Fruit fly (Drosophila melanogaster): Measurements from ENCODE around the gene CG6788.
"Not testable (repeated sequence)": the region's sequence is repeated elsewhere in the genome, so short reads cannot be mapped to it uniquely, and the experiment has no call there.

The CG6788 gene

DNA sequence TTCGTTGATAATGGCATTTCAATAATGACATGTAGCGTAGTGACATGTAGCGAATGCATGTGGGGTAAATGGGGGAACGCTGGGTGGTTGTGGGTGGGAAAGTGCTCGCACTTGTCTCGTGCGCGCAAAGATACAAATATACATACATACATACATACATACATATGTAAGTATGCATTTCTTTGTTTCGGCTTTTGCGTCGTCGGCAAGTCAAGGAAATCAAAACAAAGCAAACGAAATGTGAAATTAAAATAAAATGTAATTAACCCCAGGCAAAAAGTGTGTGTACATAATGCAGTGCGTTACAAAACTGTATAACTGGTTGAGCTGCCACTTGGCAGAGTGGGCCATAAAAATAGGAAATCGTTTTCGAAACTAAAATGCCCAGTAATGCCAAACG, 12.3 kb upstream of the CG6788 start:
- TF ChIP-seq CG17801 (GFP tag; optimal IDR thresholded peaks at IDR 0.05; ENCODE audit: partially characterized antibody), result no peak

DNA sequence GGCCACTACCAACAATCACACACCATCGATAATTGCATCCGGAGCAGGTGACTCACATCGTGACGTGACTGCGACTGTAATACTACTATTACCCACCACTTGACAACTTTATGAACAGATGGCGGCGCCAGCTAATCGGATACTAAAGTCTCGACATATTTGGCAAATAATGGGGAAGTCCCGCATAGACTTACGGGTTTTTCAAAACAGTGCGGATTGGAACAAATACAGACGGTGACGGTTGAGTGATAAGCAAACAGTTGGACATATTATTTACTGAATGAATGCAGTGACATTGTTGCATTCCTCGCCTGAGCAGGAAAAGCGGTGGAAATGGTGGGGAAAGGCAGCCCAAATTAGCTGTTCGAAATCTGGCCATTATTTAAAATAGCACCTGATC, 11.5 kb upstream of the CG6788 start:
- TF ChIP-seq CG17801 (GFP tag; optimal IDR thresholded peaks at IDR 0.05; ENCODE audit: partially characterized antibody), result no peak

DNA sequence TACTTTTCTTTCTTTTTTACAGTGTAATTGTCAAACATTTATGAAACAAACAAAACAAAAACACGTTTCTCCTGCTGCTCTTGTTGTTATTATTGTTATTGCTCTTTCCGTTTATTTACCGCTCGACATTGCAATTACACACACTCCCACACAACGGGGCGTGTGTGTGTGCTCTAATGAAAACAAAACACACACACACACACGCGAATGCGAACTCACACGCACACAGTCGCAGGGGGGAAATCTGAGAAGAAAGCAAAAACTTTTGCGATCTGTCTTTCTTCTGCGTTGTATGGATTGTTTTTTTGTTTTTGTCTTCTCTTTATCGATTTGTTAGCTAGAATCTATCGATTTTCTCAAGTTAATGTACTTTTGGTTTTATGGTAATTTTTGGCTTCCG, 10.0 kb upstream of the CG6788 start:
- TF ChIP-seq CG17801 (GFP tag; optimal IDR thresholded peaks at IDR 0.05; ENCODE audit: partially characterized antibody), result no peak

DNA sequence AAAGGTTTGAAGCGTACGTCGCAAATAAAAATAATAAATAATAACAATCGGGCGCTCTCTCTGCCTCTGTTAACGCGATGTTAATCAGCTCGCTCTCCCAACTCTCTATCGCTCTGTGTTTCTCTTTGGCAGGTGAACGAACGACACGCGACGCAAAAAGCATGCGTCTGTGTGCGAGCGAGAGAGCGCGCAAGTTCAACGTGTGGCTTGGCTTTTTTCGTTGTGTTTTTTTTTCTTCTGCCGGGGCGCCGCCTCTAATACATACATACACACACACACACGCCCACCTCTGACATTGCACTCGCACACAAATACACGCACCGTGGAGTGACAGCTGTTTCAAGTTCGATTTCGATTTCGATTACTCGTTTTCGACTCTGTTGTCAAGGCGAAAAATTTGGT, 9.3 kb upstream of the CG6788 start:
- TF ChIP-seq CG17801 (GFP tag; optimal IDR thresholded peaks at IDR 0.05; ENCODE audit: partially characterized antibody), result no peak

DNA sequence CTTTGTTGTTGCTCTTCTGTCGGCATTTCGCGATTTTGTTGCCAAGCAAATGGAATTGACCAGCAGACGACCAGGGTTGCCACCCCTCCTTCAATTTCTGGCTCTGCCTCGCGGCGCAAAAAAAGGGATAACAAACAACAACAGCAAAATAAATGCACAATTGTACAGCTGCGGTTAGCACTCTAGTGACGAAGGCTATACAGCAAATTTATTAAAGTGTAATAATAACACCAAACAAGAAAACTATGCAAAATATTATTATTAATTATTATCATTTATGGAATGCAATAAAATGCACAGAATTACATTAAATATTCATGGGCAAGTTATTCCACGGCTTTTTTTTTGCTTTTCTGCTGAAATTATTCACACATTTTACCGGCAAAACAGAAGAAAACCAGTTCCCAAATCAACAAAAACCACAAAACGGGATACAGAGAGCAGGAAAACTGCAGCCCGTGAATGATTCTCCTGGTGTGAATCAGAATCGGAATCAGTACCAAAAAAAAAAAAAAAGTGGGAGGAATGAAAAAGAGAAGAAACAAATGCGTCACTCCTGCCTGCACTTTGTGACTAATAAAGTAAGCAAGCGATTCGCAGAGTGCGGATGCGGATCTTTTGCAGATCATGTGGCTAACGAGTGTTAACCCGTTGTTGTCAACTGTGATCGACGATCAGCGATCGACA, 8.6 kb upstream of the CG6788 start:
- TF ChIP-seq CG17801 (GFP tag; optimal IDR thresholded peaks at IDR 0.05; ENCODE audit: partially characterized antibody), result no peak

DNA sequence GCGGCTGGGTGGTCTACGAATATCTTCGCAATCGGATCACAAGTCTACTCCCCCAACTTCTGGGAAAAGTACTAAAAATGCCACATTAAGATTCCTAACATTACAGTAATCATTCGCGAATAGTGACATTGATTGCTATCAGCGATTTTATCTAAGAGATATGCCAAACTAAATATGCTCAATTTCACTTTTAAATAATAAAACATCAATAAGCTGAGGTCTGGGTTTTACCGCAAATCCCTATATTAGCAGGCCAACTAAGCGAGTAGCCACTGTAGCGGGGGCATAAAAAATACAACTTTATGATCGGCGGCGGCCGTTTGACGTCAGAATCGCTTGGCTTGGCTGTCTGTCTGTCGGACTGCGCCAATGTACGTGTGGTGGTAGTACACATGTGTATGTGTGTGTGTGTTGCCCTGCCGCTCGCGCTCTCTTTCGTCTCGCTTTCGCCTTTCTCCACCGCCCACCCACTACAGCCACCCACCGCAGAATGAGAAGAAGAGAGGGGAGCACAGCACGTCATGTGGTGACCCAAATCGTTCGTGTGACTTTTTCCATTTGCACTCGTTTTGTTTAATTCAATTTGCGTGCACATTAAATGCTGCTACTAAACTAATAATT, 7.6 kb upstream of the CG6788 start:
- TF ChIP-seq CG17801 (GFP tag; optimal IDR thresholded peaks at IDR 0.05; ENCODE audit: partially characterized antibody), result peak; percentile 92

DNA sequence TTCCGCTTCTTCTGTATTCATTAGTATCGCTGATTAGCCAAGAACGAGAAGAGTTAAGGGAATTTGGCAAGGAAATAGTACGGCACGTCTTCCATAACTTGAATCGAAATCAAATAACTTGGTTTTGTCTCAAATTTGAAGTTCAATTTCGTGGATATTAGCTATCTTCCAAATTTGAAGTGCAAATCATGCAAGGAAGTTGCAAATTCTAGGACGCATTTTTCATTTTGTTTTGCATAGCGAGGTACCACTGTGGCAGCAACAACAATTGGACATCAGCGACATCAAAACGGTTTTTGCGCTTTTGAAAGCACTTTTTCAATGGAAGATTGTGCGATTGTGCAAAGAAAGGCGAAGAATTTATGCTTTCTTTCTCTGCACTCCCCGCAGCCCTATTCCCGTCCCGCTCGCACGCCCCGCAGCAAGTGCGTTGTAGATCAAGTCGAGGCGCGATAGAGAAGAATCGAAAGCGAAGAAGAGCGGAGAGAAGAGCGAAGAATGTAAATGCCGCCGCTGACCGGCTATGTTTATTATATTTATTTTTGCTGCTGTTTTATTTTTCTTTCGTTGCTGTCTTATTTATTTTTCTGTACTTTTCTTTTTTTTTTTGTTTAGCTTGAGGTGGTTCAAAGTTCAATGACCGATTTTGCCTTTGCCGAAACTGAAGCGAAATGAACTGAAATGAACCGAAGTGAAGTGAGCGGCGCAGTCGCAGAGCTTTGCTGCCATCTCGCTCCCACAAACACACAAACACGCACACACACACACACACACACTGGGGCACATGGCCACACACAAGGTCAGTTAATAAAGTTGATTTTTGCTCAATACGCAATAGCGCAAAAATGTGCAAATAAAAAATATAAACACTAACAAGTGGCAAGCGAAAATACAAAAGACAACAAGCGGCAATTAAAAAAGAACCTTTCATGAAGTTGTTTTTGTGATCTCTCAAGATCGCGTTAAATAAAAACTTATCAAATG, 6.5 kb upstream of the CG6788 start:
- peak; percentile 74 for TF ChIP-seq CG17801 (GFP tag; optimal IDR thresholded peaks at IDR 0.05; ENCODE audit: partially characterized antibody)

DNA sequence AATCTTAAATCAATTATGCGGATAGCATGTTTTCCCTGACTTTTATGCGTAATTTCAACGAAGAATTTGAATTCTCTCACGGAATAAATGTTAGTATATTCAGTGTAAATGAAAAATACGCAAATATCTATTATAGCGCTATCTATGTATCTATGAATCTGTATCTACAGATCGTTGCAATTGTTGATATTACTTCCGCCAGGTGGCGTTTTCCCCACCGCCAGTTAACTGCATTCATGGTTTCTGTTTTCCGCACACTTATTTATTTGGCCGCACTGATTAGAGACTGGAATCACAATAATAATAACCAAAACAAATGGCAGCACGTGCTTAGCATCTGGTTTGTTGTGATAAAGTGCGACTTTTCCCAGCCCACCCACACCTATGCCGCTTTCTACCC, 5.2 kb upstream of the CG6788 start:
- no peak for TF ChIP-seq CG17801 (GFP tag; optimal IDR thresholded peaks at IDR 0.05; ENCODE audit: partially characterized antibody)

DNA sequence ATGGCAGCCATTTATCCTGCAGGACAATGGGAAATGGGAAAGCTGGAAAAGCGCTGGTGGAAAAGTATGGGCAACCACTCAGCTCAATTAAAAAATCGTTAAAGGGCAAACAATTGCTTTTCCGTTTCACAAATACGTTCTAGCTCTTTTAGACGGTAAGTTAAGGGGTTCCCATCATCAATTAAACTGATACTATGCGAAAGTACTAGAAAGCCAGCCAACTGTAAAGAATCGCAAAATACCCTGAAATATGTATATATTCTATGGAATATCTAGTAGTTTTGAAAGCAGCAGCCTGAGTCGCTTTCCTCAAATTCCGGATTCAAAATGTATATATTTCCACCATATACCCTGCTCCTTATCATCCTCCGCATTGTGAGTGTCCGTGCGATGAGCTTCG, 4.6 kb upstream of the CG6788 start, which contains the start of gene CG12985:
Gene CG12985 (plus strand): TSS at position 301 of the 400 bp plus-strand sequence.
- no peak for TF ChIP-seq CG17801 (GFP tag; optimal IDR thresholded peaks at IDR 0.05; ENCODE audit: partially characterized antibody)

DNA sequence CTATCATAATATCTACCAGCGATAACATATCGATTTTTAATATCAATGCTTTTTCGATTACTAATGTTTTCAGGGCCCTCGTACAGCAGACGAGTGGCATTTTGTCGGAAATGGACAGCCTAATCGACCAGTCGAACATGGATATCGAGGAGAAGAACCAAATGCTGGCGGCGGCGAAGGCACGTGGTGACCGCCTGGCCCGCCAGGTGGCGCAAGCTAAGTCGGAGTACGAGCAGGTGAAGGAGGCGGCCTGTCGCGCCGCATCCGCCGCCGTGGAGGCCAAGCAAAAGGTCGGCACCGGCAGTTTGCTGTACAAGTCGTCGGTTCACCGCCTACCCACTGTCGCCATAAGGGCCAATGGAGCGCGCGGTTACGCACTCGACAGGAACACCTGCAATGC, 3.4 kb upstream of the CG6788 start:
- TF ChIP-seq CG17801 (GFP tag; optimal IDR thresholded peaks at IDR 0.05; ENCODE audit: partially characterized antibody), result no peak

DNA sequence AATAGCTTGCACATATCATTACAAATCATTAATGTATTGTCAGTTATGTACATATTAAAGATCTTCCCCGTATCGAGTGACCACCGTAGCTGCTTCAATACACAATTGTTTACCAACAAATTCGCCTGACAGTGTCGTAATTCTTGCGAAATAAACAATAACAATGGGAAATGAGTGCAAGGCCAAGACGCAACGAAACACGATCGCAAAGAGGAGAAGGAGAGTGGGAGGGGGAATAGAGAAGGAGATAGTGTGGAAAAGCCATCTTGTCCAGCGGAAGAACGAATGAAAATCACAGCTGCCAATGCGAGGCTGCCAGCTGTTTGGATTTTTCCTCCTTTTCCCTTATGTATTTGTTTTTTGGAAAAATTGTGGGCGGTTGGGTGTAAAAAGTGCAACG, 2.7 kb upstream of the CG6788 start:
- no peak for TF ChIP-seq CG17801 (GFP tag; optimal IDR thresholded peaks at IDR 0.05; ENCODE audit: partially characterized antibody)

DNA sequence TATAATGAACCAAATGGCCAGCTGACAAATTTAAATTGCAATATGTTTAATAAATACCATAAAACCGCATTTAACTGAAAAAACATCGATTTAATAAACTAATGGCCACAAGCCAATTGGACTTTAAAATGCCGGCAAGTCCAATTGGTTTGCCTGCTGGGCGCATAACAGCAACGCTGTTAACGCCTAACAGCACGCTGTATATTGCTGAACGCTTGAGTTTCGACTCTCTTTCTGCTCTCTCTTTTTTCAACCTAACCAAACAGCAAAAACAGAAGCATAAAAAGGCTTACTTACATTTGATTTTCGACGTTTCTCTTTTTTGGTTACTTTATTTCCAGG, 1.9 kb upstream of the CG6788 start:
- TF ChIP-seq CG17801 (GFP tag; optimal IDR thresholded peaks at IDR 0.05; ENCODE audit: partially characterized antibody), result no peak

DNA sequence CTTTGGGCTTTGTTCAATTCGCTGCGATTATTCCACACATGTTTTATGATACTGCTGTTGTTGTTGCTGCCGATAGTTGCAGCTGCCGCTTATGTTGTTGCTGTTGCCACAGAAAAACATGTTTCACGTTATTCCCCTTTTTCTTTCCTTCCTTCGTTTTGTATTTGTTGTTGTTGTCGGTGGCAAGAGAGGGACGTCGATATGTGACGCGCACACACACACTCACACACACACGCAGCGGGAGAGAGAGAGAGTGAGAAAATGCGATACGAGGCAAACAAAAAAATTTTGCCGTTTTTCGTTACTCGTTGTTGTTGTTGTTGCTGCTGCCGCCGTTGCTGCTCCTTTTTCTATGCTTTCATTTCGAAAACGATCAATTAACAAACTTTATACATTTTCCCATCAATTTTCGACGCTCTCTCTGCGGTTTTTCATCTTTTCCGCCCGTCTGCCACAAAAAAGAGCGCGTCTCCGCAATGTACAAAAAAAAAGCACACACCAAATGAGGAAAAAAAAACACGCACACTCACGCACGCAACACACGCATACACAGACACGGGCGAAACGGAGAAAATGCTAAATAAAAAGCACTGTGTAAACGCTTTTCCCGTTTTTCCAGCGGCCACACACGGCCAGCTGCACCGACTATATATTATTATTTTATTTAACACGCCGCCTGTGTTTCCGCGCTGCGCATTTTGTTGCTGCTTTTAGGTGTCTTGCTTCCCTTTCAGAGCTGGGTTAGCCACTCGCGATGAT, 1.3 kb upstream of the CG6788 start:
- TF ChIP-seq CG17801 (GFP tag; optimal IDR thresholded peaks at IDR 0.05; ENCODE audit: partially characterized antibody), result peak; percentile 29

DNA sequence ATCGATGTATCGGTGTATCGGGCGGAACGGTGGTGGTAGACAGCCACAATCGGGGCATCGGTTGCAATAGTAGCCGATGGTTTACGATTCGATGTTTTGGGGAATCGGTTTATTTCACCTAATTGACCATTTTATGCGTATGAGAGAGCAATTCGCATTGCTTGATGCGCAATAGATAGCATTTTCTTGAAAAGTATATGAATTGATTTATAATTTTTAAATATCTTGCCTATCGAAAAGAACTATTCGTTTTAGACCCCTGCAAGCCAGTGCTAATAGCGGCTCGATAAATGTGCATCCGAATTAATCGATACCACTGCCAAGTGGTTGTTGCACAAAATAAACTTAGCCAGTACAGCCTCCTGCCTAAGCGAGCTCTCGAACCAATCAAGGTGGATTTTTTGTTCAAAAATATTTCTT, 759 bp upstream of the CG6788 start, which contains the start of gene mnb:
Gene mnb (minus strand): TSS at position 15 of the 420 bp plus-strand sequence.
- TF ChIP-seq CG17801 (GFP tag; optimal IDR thresholded peaks at IDR 0.05; ENCODE audit: partially characterized antibody), result no peak

DNA sequence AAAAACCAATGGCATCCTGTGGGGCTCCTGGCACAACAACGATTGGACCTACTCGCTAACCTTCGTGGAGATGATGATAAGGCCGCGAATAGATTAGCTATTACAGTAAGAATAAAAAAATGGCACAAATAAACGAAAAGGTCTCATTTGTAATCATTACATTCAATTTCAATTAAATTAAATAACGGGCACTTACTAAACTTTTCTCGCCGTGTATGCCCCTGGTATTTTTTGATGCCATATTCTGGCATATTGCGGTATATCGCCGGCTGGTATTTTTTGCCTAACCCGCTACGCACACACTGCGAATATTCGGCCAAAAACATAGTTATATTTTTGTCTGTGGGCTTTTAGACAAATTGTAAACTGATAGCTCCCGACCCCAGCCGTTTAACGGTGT, 1.3 kb downstream of the CG6788 start, which contains the start of gene Gss1:
Gene Gss1 (plus strand): TSS at position 301 of the 400 bp plus-strand sequence.
- TF ChIP-seq CG17801 (GFP tag; optimal IDR thresholded peaks at IDR 0.05; ENCODE audit: partially characterized antibody), result not testable (repeated sequence)

Data from ovary, adult (tissue).